Fruit fly (Drosophila melanogaster): ENCODE measurements around the gene Nup37.

Gene Nup37

dm6 chr3R:25215123-25215522 lies 32.3 kb upstream of the Nup37 start, which contains the start of gene Saysd1 (continued):
- peak; percentile 50 for TF ChIP-seq achi (GFP tag; optimal IDR thresholded peaks at IDR 0.05)
- no peak for TF ChIP-seq Lpt (GFP tag; optimal IDR thresholded peaks at IDR 0.05)
- TF ChIP-seq salr (GFP tag; optimal IDR thresholded peaks at IDR 0.05), result no peak
- TF ChIP-seq CG10631 (GFP tag; optimal IDR thresholded peaks at IDR 0.05), result no peak
- TF ChIP-seq fd85E (GFP tag; optimal IDR thresholded peaks at IDR 0.05), result no peak
- TF ChIP-seq CG4318 (GFP tag; optimal IDR thresholded peaks at IDR 0.05), result no peak
- TF ChIP-seq CG3919 (GFP tag; optimal IDR thresholded peaks at IDR 0.05), result peak; percentile 53
- TF ChIP-seq Met (GFP tag; optimal IDR thresholded peaks at IDR 0.05), result no peak
- TF ChIP-seq CG6163 (GFP tag; IDR thresholded peaks at IDR 0.05), result no peak
- peak; percentile 60 for TF ChIP-seq vri (GFP tag; optimal IDR thresholded peaks at IDR 0.05)
- TF ChIP-seq dac (GFP tag; optimal IDR thresholded peaks at IDR 0.05), result no peak
- no peak for TF ChIP-seq Sox15 (GFP tag; optimal IDR thresholded peaks at IDR 0.05)
- TF ChIP-seq CG11902 (GFP tag; optimal IDR thresholded peaks at IDR 0.05), result no peak

dm6 chr3R:25215997-25216396 lies 31.5 kb upstream of the Nup37 start, which contains the start of gene CG31106:
TSS of gene CG31106 (plus strand) at chr3R:25216297.
- TF ChIP-seq CG31627 (GFP tag; optimal IDR thresholded peaks at IDR 0.05) (no peak), ss (GFP tag; optimal IDR thresholded peaks at IDR 0.05) (no peak), Smox (GFP tag; optimal IDR thresholded peaks at IDR 0.05) (no peak), CG10669 (GFP tag; optimal IDR thresholded peaks at IDR 0.05) (no peak), CG6808 (GFP tag; optimal IDR thresholded peaks at IDR 0.05) (no peak), CG10631 (GFP tag; optimal IDR thresholded peaks at IDR 0.05) (no peak), CG8319 (GFP tag; optimal IDR thresholded peaks at IDR 0.05) (no peak), Hr39 (GFP tag; optimal IDR thresholded peaks at IDR 0.05) (no peak), acj6 (GFP tag; optimal IDR thresholded peaks at IDR 0.05) (no peak), fd59A (GFP tag; optimal IDR thresholded peaks at IDR 0.05) (no peak), CG6276 (GFP tag; optimal IDR thresholded peaks at IDR 0.05) (no peak), fkh (GFP tag; optimal IDR thresholded peaks at IDR 0.05) (no peak), Blimp-1 (GFP tag; optimal IDR thresholded peaks at IDR 0.05) (no peak), CG32006 (GFP tag; optimal IDR thresholded peaks at IDR 0.05) (no peak), topi (GFP tag; optimal IDR thresholded peaks at IDR 0.05) (no peak)

dm6 chr3R:25219018-25219417 lies 28.4 kb upstream of the Nup37 start, which contains the start of gene CG31103:
TSS of gene CG31103 (plus strand) at chr3R:25219318.
- TF ChIP-seq CG11294 (GFP tag; IDR thresholded peaks at IDR 0.05) (no peak), spab (GFP tag; optimal IDR thresholded peaks at IDR 0.05) (no peak), fkh (GFP tag; optimal IDR thresholded peaks at IDR 0.05) (no peak), Eip78C (GFP tag) (no peak), CG10631 (GFP tag; optimal IDR thresholded peaks at IDR 0.05) (no peak), CG15336 (GFP tag; IDR thresholded peaks at IDR 0.05) (no peak), CG6808 (GFP tag; optimal IDR thresholded peaks at IDR 0.05) (no peak), esn (GFP tag; optimal IDR thresholded peaks at IDR 0.05) (no peak), CG34406 (GFP tag; optimal IDR thresholded peaks at IDR 0.05) (no peak), CG9139 (GFP tag; optimal IDR thresholded peaks at IDR 0.05) (no peak), CG11762 (GFP tag; optimal IDR thresholded peaks at IDR 0.05; ENCODE audit: insufficient read depth) (no peak), CG6792 (GFP tag; optimal IDR thresholded peaks at IDR 0.05) (no peak), CG8319 (GFP tag; optimal IDR thresholded peaks at IDR 0.05) (no peak), fd59A (GFP tag; optimal IDR thresholded peaks at IDR 0.05) (no peak)

- TF ChIP-seq pdm3 (GFP tag; optimal IDR thresholded peaks at IDR 0.05) (no peak), Eip75B (GFP tag; optimal IDR thresholded peaks at IDR 0.05) (no peak), CG16779 (tag; optimal IDR thresholded peaks at IDR 0.05) (no peak), CG11762 (GFP tag; optimal IDR thresholded peaks at IDR 0.05; ENCODE audit: insufficient read depth) (no peak), Hr4 (GFP tag; optimal IDR thresholded peaks at IDR 0.05) (no peak), Sox15 (GFP tag; optimal IDR thresholded peaks at IDR 0.05) (no peak), CG6163 (GFP tag; IDR thresholded peaks at IDR 0.05) (no peak), dac (GFP tag; optimal IDR thresholded peaks at IDR 0.05) (no peak), CG6808 (GFP tag; optimal IDR thresholded peaks at IDR 0.05) (no peak)
These were observed 26.2 kb upstream of the Nup37 start, which contains the start of gene Alg9 for dm6 chr3R:25221203-25221807. TSS of gene Alg9 (plus strand) at chr3R:25221589.
